Worm (Caenorhabditis elegans) whole organism, L2 larva: ENCODE results near the gene Y69A2AR.23.

Experiments used
- C34F6.9 ChIP-seq: fragments of 150-350 bp; optimal IDR thresholded peaks from 2 replicates; lab custom pipeline; 2014; ENCODE audit warnings: missing biosample characterization, missing genetic modification characterization
- F13H6.1 ChIP-seq: sonication (generic microtip); optimal IDR thresholded peaks from 2 replicates; lab custom pipeline; 2016; ENCODE audit warnings: missing genetic modification characterization, missing compliant biosample characterization
- R02D3.7 ChIP-seq: fragments of 150-350 bp; optimal IDR thresholded peaks from 2 replicates; lab custom pipeline; 2014; ENCODE audit warnings: missing biosample characterization, missing genetic modification characterization
- Y55F3AM.14 ChIP-seq: fragments of 200-800 bp; sonication (Bioruptor generic); optimal IDR thresholded peaks from 2 replicates; lab custom pipeline; 2018; ENCODE audit warnings: mild to moderate bottlenecking, missing genetic modification characterization, missing compliant biosample characterization
- ZK546.5 ChIP-seq: sonication (generic microtip); optimal IDR thresholded peaks from 2 replicates; lab custom pipeline; 2017; ENCODE audit warnings: missing biosample characterization, missing genetic modification characterization
- alr-1 ChIP-seq: fragments of 150-350 bp; optimal IDR thresholded peaks from 2 replicates; lab custom pipeline; 2014; ENCODE audit warnings: missing biosample characterization, missing genetic modification characterization
- aly-2 ChIP-seq: fragments of 150-350 bp; optimal IDR thresholded peaks from 2 replicates; lab custom pipeline; 2014; ENCODE audit warnings: missing biosample characterization, missing genetic modification characterization
- ama-1 ChIP-seq: fragments of 150-350 bp; optimal IDR thresholded peaks from 2 replicates; lab custom pipeline; 2018; ENCODE audit warnings: inconsistent platforms
- blmp-1 ChIP-seq: sonication (generic microtip); optimal IDR thresholded peaks from 2 replicates; lab custom pipeline; 2017; ENCODE audit warnings: missing genetic modification characterization, mild to moderate bottlenecking, missing compliant biosample characterization, antibody characterized with exemption, moderate library complexity; ENCODE audit not compliant: insufficient read depth
- ceh-16 ChIP-seq: fragments of 150-350 bp; optimal IDR thresholded peaks from 2 replicates; lab custom pipeline; 2014; ENCODE audit warnings: missing biosample characterization, missing genetic modification characterization
- ceh-82 ChIP-seq: fragments of 150-350 bp; optimal IDR thresholded peaks from 2 replicates; lab custom pipeline; 2014; ENCODE audit warnings: missing biosample characterization, missing genetic modification characterization
- crh-2 ChIP-seq: sonication (generic microtip); optimal IDR thresholded peaks from 2 replicates; lab custom pipeline; 2017; ENCODE audit warnings: missing biosample characterization, missing genetic modification characterization
- egl-27 ChIP-seq: sonication (generic microtip); optimal IDR thresholded peaks from 3 replicates; lab custom pipeline; 2017; ENCODE audit warnings: missing biosample characterization, missing genetic modification reagents, missing genetic modification characterization
- elt-1 ChIP-seq: fragments of 150-350 bp; optimal IDR thresholded peaks from 2 replicates; lab custom pipeline; 2014; ENCODE audit warnings: missing biosample characterization, missing genetic modification characterization
- elt-3 ChIP-seq: sonication (generic microtip); optimal IDR thresholded peaks from 2 replicates; lab custom pipeline; 2017; ENCODE audit warnings: missing biosample characterization, missing genetic modification characterization
- fos-1 ChIP-seq: fragments of 150-350 bp; optimal IDR thresholded peaks from 2 replicates; lab custom pipeline; 2014; ENCODE audit warnings: missing biosample characterization, missing genetic modification characterization
- gmeb-1 ChIP-seq: fragments of 150-350 bp; optimal IDR thresholded peaks from 2 replicates; lab custom pipeline; 2014; ENCODE audit warnings: missing biosample characterization, missing genetic modification characterization
- lin-11 ChIP-seq: fragments of 150-350 bp; sonication (generic microtip); optimal IDR thresholded peaks from 2 replicates; lab custom pipeline; 2014; ENCODE audit warnings: missing biosample characterization, missing genetic modification characterization, inconsistent platforms, mixed read lengths
- lin-13 ChIP-seq: fragments of 150-350 bp; optimal IDR thresholded peaks from 2 replicates; lab custom pipeline; 2014; ENCODE audit warnings: missing biosample characterization, missing genetic modification reagents, missing genetic modification characterization
- lin-39 ChIP-seq: fragments of 150-350 bp; optimal IDR thresholded peaks from 2 replicates; lab custom pipeline; 2014; ENCODE audit warnings: missing biosample characterization, missing genetic modification reagents, missing genetic modification characterization
- lsy-2 ChIP-seq, 2 experiments: fragments of 150-350 bp in 1 of 2; sonication (generic microtip) in 1 of 2; optimal IDR thresholded peaks; 2 replicates each; lab custom pipeline; 2014 to 2017; ENCODE audit warnings: missing biosample characterization in 2 of 2, missing genetic modification characterization in 2 of 2
- mab-5 ChIP-seq: fragments of 150-350 bp; optimal IDR thresholded peaks from 2 replicates; lab custom pipeline; 2014; ENCODE audit warnings: missing biosample characterization, missing genetic modification characterization
- mbf-1 ChIP-seq: sonication (generic microtip); optimal IDR thresholded peaks from 2 replicates; lab custom pipeline; 2017; ENCODE audit warnings: missing biosample characterization, missing genetic modification characterization
- mdl-1 ChIP-seq, 2 experiments: fragments of 150-350 bp in 1 of 2; sonication (generic microtip) in 1 of 2; optimal IDR thresholded peaks; 2 replicates each; lab custom pipeline; 2017; ENCODE audit warnings: missing biosample characterization in 2 of 2, missing genetic modification characterization in 2 of 2
- nhr-10 ChIP-seq: sonication (generic microtip); optimal IDR thresholded peaks from 2 replicates; lab custom pipeline; 2017; ENCODE audit warnings: missing biosample characterization, missing genetic modification characterization
- nhr-11 ChIP-seq: fragments of 150-350 bp; optimal IDR thresholded peaks from 2 replicates; lab custom pipeline; 2014; ENCODE audit warnings: missing biosample characterization, missing genetic modification characterization
- nhr-12 ChIP-seq: fragments of 150-350 bp; optimal IDR thresholded peaks from 2 replicates; lab custom pipeline; 2014; ENCODE audit warnings: missing biosample characterization, missing genetic modification characterization
- nhr-129 ChIP-seq: fragments of 150-350 bp; optimal IDR thresholded peaks from 2 replicates; lab custom pipeline; 2014; ENCODE audit warnings: missing biosample characterization, missing genetic modification characterization
- nhr-21 ChIP-seq: fragments of 150-350 bp; optimal IDR thresholded peaks from 2 replicates; lab custom pipeline; 2014; ENCODE audit warnings: missing biosample characterization, missing genetic modification characterization
- nhr-23 ChIP-seq: fragments of 150-350 bp; optimal IDR thresholded peaks from 2 replicates; lab custom pipeline; 2014; ENCODE audit warnings: missing biosample characterization, missing genetic modification reagents, missing genetic modification characterization
- nhr-237 ChIP-seq: fragments of 150-350 bp; optimal IDR thresholded peaks from 2 replicates; lab custom pipeline; 2014; ENCODE audit warnings: missing biosample characterization, missing genetic modification characterization
- nhr-25 ChIP-seq: fragments of 150-350 bp; sonication (generic microtip); optimal IDR thresholded peaks from 3 replicates; lab custom pipeline; 2014; ENCODE audit warnings: missing biosample characterization, missing genetic modification characterization
- nhr-6 ChIP-seq: fragments of 150-350 bp; optimal IDR thresholded peaks from 2 replicates; lab custom pipeline; 2014; ENCODE audit warnings: missing biosample characterization, missing genetic modification characterization
- nhr-77 ChIP-seq: fragments of 150-350 bp; optimal IDR thresholded peaks from 2 replicates; lab custom pipeline; 2014; ENCODE audit warnings: missing biosample characterization, missing genetic modification characterization
- peb-1 ChIP-seq: fragments of 150-350 bp; optimal IDR thresholded peaks from 2 replicates; lab custom pipeline; 2014; ENCODE audit warnings: missing biosample characterization, missing genetic modification characterization
- sem-4 ChIP-seq: fragments of 150-350 bp; optimal IDR thresholded peaks from 2 replicates; lab custom pipeline; 2014; ENCODE audit warnings: missing biosample characterization, missing genetic modification reagents, missing genetic modification characterization
- skn-1 ChIP-seq: sonication (generic microtip); optimal IDR thresholded peaks from 2 replicates; lab custom pipeline; 2017; ENCODE audit warnings: missing biosample characterization, missing genetic modification characterization
- sma-3 ChIP-seq: sonication (generic microtip); optimal IDR thresholded peaks from 2 replicates; lab custom pipeline; 2016; ENCODE audit warnings: missing genetic modification reagents, missing genetic modification characterization, missing compliant biosample characterization
- sma-9 ChIP-seq, 2 experiments: fragments of 150-350 bp in 1 of 2; sonication (generic microtip) in 1 of 2; optimal IDR thresholded peaks; 2 replicates each; lab custom pipeline; 2014 to 2016; ENCODE audit warnings: missing genetic modification characterization in 2 of 2, mild to moderate bottlenecking in 1 of 2, missing biosample characterization in 1 of 2, missing compliant biosample characterization in 1 of 2, missing genetic modification reagents in 1 of 2, moderate library complexity in 1 of 2
- snpc-4 ChIP-seq: fragments of 150-350 bp; optimal IDR thresholded peaks from 2 replicates; lab custom pipeline; 2014; ENCODE audit warnings: missing biosample characterization, missing genetic modification characterization
- unc-39 ChIP-seq: fragments of 150-350 bp; optimal IDR thresholded peaks from 2 replicates; lab custom pipeline; 2014; ENCODE audit warnings: missing biosample characterization, missing genetic modification characterization
- unc-55 ChIP-seq: fragments of 150-350 bp; sonication (generic microtip); optimal IDR thresholded peaks from 3 replicates; lab custom pipeline; 2014; ENCODE audit warnings: missing biosample characterization, missing genetic modification reagents, missing genetic modification characterization
- unc-62 ChIP-seq: fragments of 150-350 bp; optimal IDR thresholded peaks from 2 replicates; lab custom pipeline; 2014; ENCODE audit warnings: missing biosample characterization, missing genetic modification reagents, missing genetic modification characterization
- zag-1 ChIP-seq: fragments of 150-350 bp; optimal IDR thresholded peaks from 2 replicates; lab custom pipeline; 2014; ENCODE audit warnings: missing biosample characterization, missing genetic modification characterization
- ztf-1 ChIP-seq: fragments of 200-800 bp; sonication (Bioruptor generic); conservative IDR thresholded peaks from 2 replicates; pipeline ENCODE4 v1.3.6; 2022; ENCODE audit warnings: missing genetic modification characterization, missing compliant biosample characterization
- ztf-11 ChIP-seq: sonication (generic microtip); optimal IDR thresholded peaks from 2 replicates; lab custom pipeline; 2017; ENCODE audit warnings: missing biosample characterization, missing genetic modification characterization
- ztf-4 ChIP-seq: fragments of 150-350 bp; optimal IDR thresholded peaks from 2 replicates; lab custom pipeline; 2014; ENCODE audit warnings: missing biosample characterization, missing genetic modification characterization

Gene Y69A2AR.23

ce11 chrIV:2551418-2551817 is at the start of gene Y69A2AR.23:
TSS of gene Y69A2AR.23 (minus strand) at chrIV:2551684.
- TF ChIP-seq snpc-4 (tag; lab: Kevin White, UChicago) (no peak), zag-1 (tag; lab: Kevin White, UChicago) (no peak), mdl-1 (tag; optimal IDR thresholded peaks at IDR 0.05; lab: Kevin White, UChicago) (no peak), C34F6.9 (no peak), ztf-4 (tag; lab: Kevin White, UChicago) (no peak), elt-3 (tag; lab: Kevin White, UChicago) (no peak), nhr-23 (tag; lab: Kevin White, UChicago) (no peak), sma-3 (GFP tag; lab: Kevin White, UChicago) (no peak), lin-39 (tag; lab: Kevin White, UChicago) (no peak), nhr-25 (tag; lab: Kevin White, UChicago) (no peak), gmeb-1 (no peak), sem-4 (tag; lab: Kevin White, UChicago) (no peak), mbf-1 (tag; lab: Kevin White, UChicago) (no peak), nhr-77 (tag; lab: Kevin White, UChicago) (no peak), ZK546.5 (no peak), peb-1 (tag; lab: Kevin White, UChicago) (no peak), ceh-16 (tag; lab: Kevin White, UChicago) (no peak)

- TF ChIP-seq ZK546.5 (no peak), crh-2 (tag; lab: Kevin White, UChicago) (no peak), snpc-4 (tag; lab: Kevin White, UChicago) (no peak), mab-5 (tag; lab: Kevin White, UChicago) (no peak), nhr-77 (tag; lab: Kevin White, UChicago) (no peak), nhr-129 (tag; lab: Kevin White, UChicago) (no peak), nhr-11 (tag; lab: Kevin White, UChicago) (no peak), nhr-12 (no peak), aly-2 (tag; lab: Kevin White, UChicago) (no peak), lsy-2 (tag; optimal IDR thresholded peaks at IDR 0.05; lab: Kevin White, UChicago) (no peak), alr-1 (tag; lab: Kevin White, UChicago) (no peak), elt-3 (tag; lab: Kevin White, UChicago) (no peak), blmp-1 (tag; lab: Kevin White, UChicago) (no peak), skn-1 (tag; lab: Kevin White, UChicago) (no peak), lin-39 (tag; lab: Kevin White, UChicago) (no peak), nhr-21 (tag; lab: Kevin White, UChicago) (no peak)
These were observed 49.4 kb upstream of the Y69A2AR.23 start, which contains the start of gene epg-9 for ce11 chrIV:2600841-2601240. TSS of gene epg-9 (plus strand) at chrIV:2601141.

ce11 chrIV:2599634-2600033 is 48.1 kb upstream of the Y69A2AR.23 start:
- TF ChIP-seq peb-1 (tag; lab: Kevin White, UChicago) = no peak
- peak; percentile 67 for TF ChIP-seq gmeb-1
- TF ChIP-seq lin-11 (tag; lab: Kevin White, UChicago) = no peak
- no peak for TF ChIP-seq elt-1 (tag; lab: Kevin White, UChicago)
- TF ChIP-seq ama-1 (lab: Kevin White, UChicago) = peak; percentile 87
- no peak for TF ChIP-seq unc-39 (tag; lab: Kevin White, UChicago)
- peak; percentile 79 for TF ChIP-seq zag-1 (tag; lab: Kevin White, UChicago)
- TF ChIP-seq aly-2 (tag; lab: Kevin White, UChicago) = no peak
- TF ChIP-seq lin-13 (GFP tag; lab: Kevin White, UChicago) = peak; percentile 80
- peak; percentile 95 for TF ChIP-seq C34F6.9
- no peak for TF ChIP-seq ceh-82 (tag; lab: Kevin White, UChicago)
- no peak for TF ChIP-seq ztf-1
- TF ChIP-seq F13H6.1 (tag; lab: Kevin White, UChicago) = peak; percentile 83
- TF ChIP-seq elt-3 (tag; lab: Kevin White, UChicago) = no peak
- TF ChIP-seq sma-9 (GFP tag; optimal IDR thresholded peaks at IDR 0.05; lab: Kevin White, UChicago) = peak; percentile 92
- TF ChIP-seq sma-9 (tag; optimal IDR thresholded peaks at IDR 0.05; lab: Kevin White, UChicago) = no peak
- TF ChIP-seq ceh-16 (tag; lab: Kevin White, UChicago) = no peak
- no peak for TF ChIP-seq ztf-11
- no peak for TF ChIP-seq nhr-237
- no peak for TF ChIP-seq nhr-11 (tag; lab: Kevin White, UChicago)
- peak; percentile 67 for TF ChIP-seq egl-27 (tag; lab: Kevin White, UChicago)
- no peak for TF ChIP-seq skn-1 (tag; lab: Kevin White, UChicago)
- TF ChIP-seq R02D3.7 (tag; lab: Kevin White, UChicago) = no peak
- peak; percentile 54 to 88 for TF ChIP-seq lsy-2 (tag; optimal IDR thresholded peaks at IDR 0.05; lab: Kevin White, UChicago)
- TF ChIP-seq lin-39 (tag; lab: Kevin White, UChicago) = no peak
- no peak for TF ChIP-seq ztf-4 (tag; lab: Kevin White, UChicago)
- peak; percentile 45 for TF ChIP-seq nhr-6 (tag; lab: Kevin White, UChicago)
- peak; percentile 64 to 85 for TF ChIP-seq mdl-1 (tag; optimal IDR thresholded peaks at IDR 0.05; lab: Kevin White, UChicago)
- TF ChIP-seq nhr-23 (tag; lab: Kevin White, UChicago) = no peak
- TF ChIP-seq mbf-1 (tag; lab: Kevin White, UChicago) = no peak
- peak; percentile 88 for TF ChIP-seq unc-55 (GFP tag; lab: Kevin White, UChicago)
- TF ChIP-seq unc-62 (GFP tag; lab: Kevin White, UChicago) = no peak
- no peak for TF ChIP-seq nhr-10 (tag; lab: Kevin White, UChicago)
- peak; percentile 95 for TF ChIP-seq nhr-129 (tag; lab: Kevin White, UChicago)
- TF ChIP-seq snpc-4 (tag; lab: Kevin White, UChicago) = peak; percentile 51
- no peak for TF ChIP-seq Y55F3AM.14 (GFP tag; lab: Kevin White, UChicago)
- TF ChIP-seq mab-5 (tag; lab: Kevin White, UChicago) = peak; percentile 80
- peak; percentile 81 for TF ChIP-seq fos-1
- peak; percentile 72 for TF ChIP-seq nhr-21 (tag; lab: Kevin White, UChicago)
